Fruit fly (Drosophila melanogaster) S2 (cell line): Measurements from ENCODE around the gene Pde1c.

Source experiments
- CG8478 ChIP-seq: fragments of >200 bp; optimal IDR thresholded peaks from 2 replicates; lab custom pipeline; 2018
- CTCF ChIP-seq, 2 experiments: fragments of >200 bp; optimal IDR thresholded peaks; 2 replicates each; lab custom pipeline; 2018

- TF ChIP-seq CG8478 (lab: Kevin White, UChicago), result no peak
- TF ChIP-seq CTCF (optimal IDR thresholded peaks at IDR 0.05; lab: Kevin White, UChicago), result peak; percentile 9 to 34
Measured at dm6 chr2L:11829277-11829676, 99.1 kb downstream of the Pde1c start, which contains the start of gene esc.
